Worm (Caenorhabditis elegans) whole organism, L4 larva: ENCODE results near the gene Y69H2.10.

Experiments used
- D1046.2 ChIP-seq: fragments of 200-800 bp; sonication (Bioruptor generic); IDR thresholded peaks from 2 replicates; pipeline ENCODE4 v1.3.6; 2022; ENCODE audit warnings: missing genetic modification characterization, missing compliant biosample characterization
- F10B5.3 ChIP-seq: sonication (generic microtip); optimal IDR thresholded peaks from 2 replicates; lab custom pipeline; 2016; ENCODE audit warnings: mild to moderate bottlenecking, missing genetic modification characterization, missing compliant biosample characterization
- R02D3.7 ChIP-seq: fragments of 150-350 bp; sonication (generic microtip); optimal IDR thresholded peaks from 3 replicates; lab custom pipeline; 2014; ENCODE audit warnings: missing biosample characterization, missing genetic modification characterization
- T20F7.1 ChIP-seq: fragments of 200-800 bp; sonication (Bioruptor generic); optimal IDR thresholded peaks from 2 replicates; lab custom pipeline; 2018; ENCODE audit warnings: mild to moderate bottlenecking, missing genetic modification characterization, missing compliant biosample characterization
- aha-1 ChIP-seq: fragments of 150-350 bp; peaks from one replicate; lab custom pipeline; 2014; ENCODE audit warnings: missing biosample characterization, missing genetic modification characterization
- aly-2 ChIP-seq: sonication (generic microtip); optimal IDR thresholded peaks from 2 replicates; lab custom pipeline; 2018; ENCODE audit warnings: missing biosample characterization, missing genetic modification characterization
- ama-1 ChIP-seq: fragments of 150-350 bp; optimal IDR thresholded peaks from 2 replicates; lab custom pipeline; 2014; ENCODE audit warnings: inconsistent platforms, mixed read lengths
- ceh-28 ChIP-seq: fragments of 150-350 bp; optimal IDR thresholded peaks from 2 replicates; lab custom pipeline; 2014; ENCODE audit warnings: missing biosample characterization, missing genetic modification reagents, missing genetic modification characterization
- ceh-82 ChIP-seq: sonication (generic microtip); optimal IDR thresholded peaks from 2 replicates; lab custom pipeline; 2017; ENCODE audit warnings: missing biosample characterization, missing genetic modification characterization
- ces-1 ChIP-seq: fragments of 150-350 bp; sonication (generic microtip); optimal IDR thresholded peaks from 4 replicates; lab custom pipeline; 2014; ENCODE audit warnings: missing biosample characterization, missing genetic modification reagents, missing genetic modification characterization
- dmd-6 ChIP-seq: fragments of 200-800 bp; sonication (Bioruptor generic); IDR thresholded peaks from 2 replicates; pipeline ENCODE4 v1.3.6; 2022; ENCODE audit warnings: missing genetic modification reagents, missing genetic modification characterization, missing compliant biosample characterization
- dmd-8 ChIP-seq: fragments of 200-800 bp; sonication (Bioruptor generic); IDR thresholded peaks from 2 replicates; pipeline ENCODE4 v1.3.6; 2022; ENCODE audit warnings: missing genetic modification characterization, missing compliant biosample characterization
- egl-43 ChIP-seq: fragments of 200-800 bp; sonication (Bioruptor generic); IDR thresholded peaks from 2 replicates; pipeline ENCODE4 v1.3.6; 2022; ENCODE audit warnings: missing genetic modification reagents, missing genetic modification characterization, missing compliant biosample characterization
- hlh-11 ChIP-seq: fragments of 200-800 bp; sonication (Bioruptor generic); optimal IDR thresholded peaks from 2 replicates; lab custom pipeline; 2018; ENCODE audit warnings: mild to moderate bottlenecking, missing genetic modification characterization, missing compliant biosample characterization
- lim-7 ChIP-seq: fragments of 200-800 bp; sonication (Bioruptor generic); IDR thresholded peaks from 2 replicates; pipeline ENCODE4 v1.3.6; 2022; ENCODE audit warnings: missing genetic modification characterization, missing compliant biosample characterization
- lin-29 ChIP-seq: fragments of 200-800 bp; sonication (Bioruptor generic); IDR thresholded peaks from 2 replicates; pipeline ENCODE4 v1.3.6; 2022; ENCODE audit warnings: missing genetic modification reagents, missing genetic modification characterization, missing compliant biosample characterization
- lir-3 ChIP-seq: sonication (generic microtip); optimal IDR thresholded peaks from 2 replicates; lab custom pipeline; 2016; ENCODE audit warnings: mild to moderate bottlenecking, missing genetic modification characterization, missing compliant biosample characterization
- lsy-2 ChIP-seq, 2 experiments: fragments of 150-350 bp in 1 of 2; sonication (generic microtip) in 1 of 2; optimal IDR thresholded peaks; 2 replicates each; lab custom pipeline; 2014 to 2017; ENCODE audit warnings: missing biosample characterization in 2 of 2, missing genetic modification characterization in 2 of 2
- mdl-1 ChIP-seq, 2 experiments: fragments of 150-350 bp in 1 of 2; sonication (generic microtip) in 1 of 2; optimal IDR thresholded peaks; 2 replicates each; lab custom pipeline; 2014 to 2017; ENCODE audit warnings: missing biosample characterization in 2 of 2, missing genetic modification characterization in 2 of 2
- mdt-29 ChIP-seq: fragments of 200-800 bp; sonication (Bioruptor generic); IDR thresholded peaks from 2 replicates; pipeline ENCODE4 v1.3.6; 2022; ENCODE audit warnings: missing genetic modification reagents, missing genetic modification characterization, missing compliant biosample characterization
- mep-1 ChIP-seq: fragments of 150-350 bp; sonication (generic microtip); optimal IDR thresholded peaks from 3 replicates; lab custom pipeline; 2014; ENCODE audit warnings: missing biosample characterization, missing genetic modification characterization
- mes-2 ChIP-seq: sonication (generic microtip); optimal IDR thresholded peaks from 2 replicates; lab custom pipeline; 2016; ENCODE audit warnings: missing genotype, mild to moderate bottlenecking, missing genetic modification characterization, missing compliant biosample characterization; ENCODE audit not compliant: poor library complexity, severe bottlenecking
- mxl-2 ChIP-seq: fragments of 200-800 bp; sonication (Bioruptor generic); conservative IDR thresholded peaks from 2 replicates; pipeline ENCODE4 v1.3.6; 2022; ENCODE audit warnings: missing genetic modification reagents, missing genetic modification characterization, missing compliant biosample characterization
- nhr-237 ChIP-seq: sonication (generic microtip); optimal IDR thresholded peaks from 2 replicates; lab custom pipeline; 2017; ENCODE audit warnings: missing biosample characterization, missing genetic modification characterization
- nhr-25 ChIP-seq: sonication (generic microtip); optimal IDR thresholded peaks from 2 replicates; lab custom pipeline; 2017; ENCODE audit warnings: missing genetic modification characterization, mild to moderate bottlenecking, missing compliant biosample characterization, antibody characterized with exemption, moderate library complexity, borderline replicate concordance; ENCODE audit not compliant: insufficient read depth
- nhr-42 ChIP-seq: fragments of 200-800 bp; sonication (Bioruptor generic); IDR thresholded peaks from 2 replicates; pipeline ENCODE4 v1.3.6; 2022; ENCODE audit warnings: missing genetic modification characterization, missing compliant biosample characterization
- nhr-48 ChIP-seq: sonication (generic microtip); optimal IDR thresholded peaks from 2 replicates; lab custom pipeline; 2016; ENCODE audit warnings: mild to moderate bottlenecking, missing genetic modification characterization, missing compliant biosample characterization
- nhr-6 ChIP-seq: fragments of 150-350 bp; optimal IDR thresholded peaks from 2 replicates; lab custom pipeline; 2014; ENCODE audit warnings: missing biosample characterization, missing genetic modification characterization
- set-16 ChIP-seq: fragments of 200-800 bp; sonication (Bioruptor generic); IDR thresholded peaks from 2 replicates; pipeline ENCODE4 v1.3.6; 2022; ENCODE audit warnings: missing genetic modification reagents, missing genetic modification characterization, missing compliant biosample characterization
- snpc-1.2 ChIP-seq: fragments of 200-800 bp; sonication (Bioruptor generic); IDR thresholded peaks from 2 replicates; pipeline ENCODE4 v1.3.6; 2022; ENCODE audit warnings: missing genetic modification reagents, missing genetic modification characterization, missing compliant biosample characterization
- spr-1 ChIP-seq: sonication (generic microtip); optimal IDR thresholded peaks from 2 replicates; lab custom pipeline; 2016; ENCODE audit warnings: mild to moderate bottlenecking, missing genetic modification characterization, missing compliant biosample characterization
- unc-62 ChIP-seq, 3 experiments: fragments of 150-350 bp in 1 of 3; sonication (generic microtip); optimal IDR thresholded peaks in 2 of 3; peaks in 1 of 3; 1 replicate in 1 of 3; 2 replicates in 2 of 3; lab custom pipeline; 2014 to 2017; ENCODE audit warnings: missing biosample characterization in 3 of 3, missing genetic modification characterization in 3 of 3, missing genetic modification reagents in 3 of 3, missing genotype in 1 of 3
- zfp-2 ChIP-seq: sonication (generic microtip); optimal IDR thresholded peaks from 2 replicates; lab custom pipeline; 2016; ENCODE audit warnings: mild to moderate bottlenecking, missing genetic modification characterization, missing compliant biosample characterization
- zfp-3 ChIP-seq: fragments of 200-800 bp; sonication (Bioruptor generic); conservative IDR thresholded peaks from 2 replicates; pipeline ENCODE4 v1.3.6; 2022; ENCODE audit warnings: missing genetic modification reagents, missing genetic modification characterization, missing compliant biosample characterization

The Y69H2.10 gene

DNA sequence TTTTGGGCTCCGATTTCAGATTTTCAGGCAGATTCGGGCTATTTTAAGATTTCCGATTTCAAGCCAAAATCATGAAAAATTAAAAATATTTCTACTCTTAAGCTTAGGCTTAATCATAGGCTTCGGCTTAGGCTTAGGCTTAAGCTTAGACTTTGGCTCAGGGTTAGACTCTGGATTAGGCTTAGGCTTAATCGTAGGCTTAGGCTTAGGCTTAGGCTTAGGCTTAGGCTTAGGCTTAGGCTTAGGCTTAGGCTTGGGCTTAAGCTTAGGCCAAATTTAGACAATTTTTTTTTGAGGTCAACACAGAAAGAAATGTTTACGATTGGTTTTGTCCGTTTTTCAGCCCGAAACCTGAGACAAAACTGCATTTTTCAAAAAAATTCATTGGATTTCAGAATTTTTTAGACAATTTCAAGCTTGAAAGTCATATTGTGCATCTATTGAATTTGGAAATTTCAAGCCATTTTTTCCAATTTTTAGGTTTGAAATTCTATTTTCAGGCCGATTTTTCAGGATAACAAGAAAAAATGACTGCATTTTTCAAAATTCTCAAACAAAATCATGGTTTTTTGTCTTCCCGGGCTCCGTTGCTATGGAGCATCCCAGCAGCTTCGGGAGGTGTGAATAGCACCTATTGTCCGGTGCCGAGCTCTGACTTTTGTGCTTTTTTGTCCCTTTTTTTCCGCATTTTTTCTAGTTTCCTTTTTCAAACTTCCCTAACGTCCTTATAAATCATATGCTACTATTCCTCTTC, 30.3 kb upstream of the Y69H2.10 start, which contains the start of gene egas-1:
Gene egas-1, plus strand, starts transcription at position 704 of the 754 bp plus-strand sequence.
- TF ChIP-seq nhr-25 (tag; lab: Kevin White, UChicago) (peak; percentile 47), nhr-237 (tag; lab: Kevin White, UChicago) (peak; percentile 56), lin-29 (GFP tag; lab: Robert Waterston, UW) (no peak), zfp-3 (peak; percentile 90; the same call in 1 of the 2 replicates), snpc-1.2 (no peak), dmd-8 (0 out of 2 replicates have a peak, but pooled peaks have one; percentile 5), nhr-6 (tag; lab: Kevin White, UChicago) (peak; percentile 22), mdl-1 (tag; optimal IDR thresholded peaks at IDR 0.05; lab: Kevin White, UChicago) (no peak), mep-1 (tag; lab: Kevin White, UChicago) (peak; percentile 33), egl-43 (GFP tag; lab: Robert Waterston, UW) (no peak), ama-1 (lab: Kevin White, UChicago) (peak; percentile 39), aha-1 (tag; lab: Kevin White, UChicago) (peak; percentile 54), unc-62 (GFP tag; optimal IDR thresholded peaks at IDR 0.05 in 1 of 2; lab: Kevin White, UChicago) (peak in 1 of 2 experiments; percentile 89), unc-62 (tag; optimal IDR thresholded peaks at IDR 0.05; lab: Kevin White, UChicago) (no peak), lsy-2 (tag; optimal IDR thresholded peaks at IDR 0.05; lab: Kevin White, UChicago) (peak in 1 of 2 experiments; percentile 15)

DNA sequence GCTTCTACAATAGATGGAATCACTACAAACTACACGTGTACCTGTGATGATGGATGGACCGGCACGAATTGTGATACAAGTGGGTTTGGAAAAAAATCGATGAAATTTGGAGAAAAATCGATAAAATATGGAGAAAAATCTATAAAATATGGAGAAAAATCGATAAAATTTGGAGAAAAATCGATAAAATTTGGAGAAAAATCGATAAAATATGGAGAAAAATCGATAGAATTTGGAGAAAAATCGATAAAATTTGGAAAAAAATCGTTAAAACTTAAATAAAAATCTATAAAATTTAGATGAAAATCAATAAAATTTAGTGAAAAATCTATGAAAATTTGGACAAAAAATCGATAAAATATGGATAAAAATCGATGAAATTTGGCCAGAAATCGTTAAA, 25.9 kb upstream of the Y69H2.10 start:
- TF ChIP-seq ceh-28 (tag; lab: Kevin White, UChicago) (peak; percentile 70), lin-29 (GFP tag; lab: Robert Waterston, UW) (no peak)

ce11 chrV:18650043-18650442, 20.1 kb upstream of the Y69H2.10 start, which contains the start of gene egas-2:
TSS of gene egas-2 (plus strand) at chrV:18650343.
- no peak for TF ChIP-seq nhr-42 (GFP tag; lab: Robert Waterston, UW)
- TF ChIP-seq T20F7.1, result no peak
- no peak for TF ChIP-seq mdt-29
- TF ChIP-seq lin-29 (GFP tag; lab: Robert Waterston, UW), result no peak
- no peak for TF ChIP-seq F10B5.3
- no peak for TF ChIP-seq spr-1 (tag; lab: Kevin White, UChicago)
- TF ChIP-seq aha-1 (tag; lab: Kevin White, UChicago), result no peak
- TF ChIP-seq lim-7, result no peak
- TF ChIP-seq ces-1 (GFP tag; lab: Kevin White, UChicago), result no peak
- no peak for TF ChIP-seq nhr-48
- no peak for TF ChIP-seq mes-2 (tag; lab: Kevin White, UChicago)
- TF ChIP-seq mxl-2 (GFP tag; lab: Robert Waterston, UW), result no peak
- TF ChIP-seq D1046.2 (GFP tag; lab: Robert Waterston, UW), result no peak
- TF ChIP-seq ceh-82 (tag; lab: Kevin White, UChicago), result no peak
- TF ChIP-seq zfp-2 (tag; lab: Kevin White, UChicago), result no peak
- TF ChIP-seq snpc-1.2, result no peak
- no peak for TF ChIP-seq R02D3.7
- no peak for TF ChIP-seq lir-3
- TF ChIP-seq dmd-6, result no peak

- TF ChIP-seq hlh-11 (no peak), set-16 (GFP tag; lab: Robert Waterston, UW) (peak; percentile 61), mxl-2 (GFP tag; lab: Robert Waterston, UW) (no peak), aly-2 (no peak)
These were observed 13.8 kb upstream of the Y69H2.10 start for ce11 chrV:18656363-18656762.
